Worm (Caenorhabditis elegans) whole organism, L1 larva: Measurements from ENCODE around the gene rfc-2.

ENCODE experiments used
- C04F5.9 ChIP-seq: sonication (generic microtip); optimal IDR thresholded peaks from 2 replicates; lab custom pipeline; 2016; ENCODE audit warnings: missing genetic modification characterization, missing compliant biosample characterization
- C16A3.4 ChIP-seq: fragments of 150-350 bp; optimal IDR thresholded peaks from 2 replicates; lab custom pipeline; 2014; ENCODE audit warnings: missing biosample characterization, missing genetic modification characterization
- F16B12.6 ChIP-seq: fragments of 150-350 bp; optimal IDR thresholded peaks from 2 replicates; lab custom pipeline; 2014; ENCODE audit warnings: missing biosample characterization, missing genetic modification characterization
- Y116A8C.19 ChIP-seq: sonication (generic microtip); optimal IDR thresholded peaks from 2 replicates; lab custom pipeline; 2016; ENCODE audit warnings: missing compliant biosample characterization, missing genetic modification characterization, borderline replicate concordance
- aly-2 ChIP-seq: fragments of 150-350 bp; optimal IDR thresholded peaks from 2 replicates; lab custom pipeline; 2014; ENCODE audit warnings: missing biosample characterization, missing genetic modification characterization
- ceh-82 ChIP-seq, 3 experiments: fragments of 150-350 bp in 1 of 3; sonication (generic microtip) in 2 of 3; optimal IDR thresholded peaks; 2 replicates each; lab custom pipeline; 2014 to 2017; ENCODE audit warnings: missing biosample characterization in 3 of 3, missing genetic modification characterization in 3 of 3
- ceh-90 ChIP-seq: sonication (generic microtip); optimal IDR thresholded peaks from 2 replicates; lab custom pipeline; 2016; ENCODE audit warnings: missing genetic modification characterization, missing compliant biosample characterization
- ces-1 ChIP-seq: fragments of 150-350 bp; optimal IDR thresholded peaks from 2 replicates; lab custom pipeline; 2014; ENCODE audit warnings: missing biosample characterization, missing genetic modification reagents, missing genetic modification characterization
- dsc-1 ChIP-seq: sonication (generic microtip); optimal IDR thresholded peaks from 2 replicates; lab custom pipeline; 2016; ENCODE audit warnings: mild to moderate bottlenecking, missing genetic modification characterization, missing compliant biosample characterization
- efl-1 ChIP-seq, 4 experiments: fragments of 150-350 bp; optimal IDR thresholded peaks in 3 of 4; peaks in 1 of 4; 1 replicate in 1 of 4; 2 replicates in 3 of 4; lab custom pipeline; 2014; ENCODE audit warnings: missing biosample characterization in 2 of 4, missing genetic modification characterization in 2 of 4, missing genetic modification reagents in 2 of 4
- efl-3 ChIP-seq: fragments of 200-800 bp; sonication (Bioruptor generic); optimal IDR thresholded peaks from 2 replicates; lab custom pipeline; 2018; ENCODE audit warnings: mild to moderate bottlenecking, missing genetic modification characterization, missing compliant biosample characterization
- egl-13 ChIP-seq: sonication (generic microtip); optimal IDR thresholded peaks from 2 replicates; lab custom pipeline; 2016; ENCODE audit warnings: missing genotype, missing genetic modification reagents, missing genetic modification characterization, missing compliant biosample characterization
- egl-27 ChIP-seq, 2 experiments: fragments of 150-350 bp in 1 of 2; sonication (generic microtip); optimal IDR thresholded peaks; 3 replicates each; lab custom pipeline; 2017 to 2018; ENCODE audit warnings: missing biosample characterization in 2 of 2, missing genetic modification characterization in 2 of 2, missing genetic modification reagents in 2 of 2
- elt-2 ChIP-seq: sonication (generic microtip); optimal IDR thresholded peaks from 2 replicates; lab custom pipeline; 2016; ENCODE audit warnings: missing genetic modification characterization, mild to moderate bottlenecking, inconsistent platforms, missing compliant biosample characterization, missing genetic modification reagents
- ets-5 ChIP-seq: fragments of 200-800 bp; sonication (Bioruptor generic); IDR thresholded peaks from 2 replicates; pipeline ENCODE4 v1.3.6; 2022; ENCODE audit warnings: missing genetic modification characterization, missing compliant biosample characterization
- fkh-8 ChIP-seq: sonication (generic microtip); optimal IDR thresholded peaks from 2 replicates; lab custom pipeline; 2016; ENCODE audit warnings: mild to moderate bottlenecking, missing genetic modification characterization, missing compliant biosample characterization
- hlh-4 ChIP-seq: sonication (generic microtip); optimal IDR thresholded peaks from 2 replicates; lab custom pipeline; 2016; ENCODE audit warnings: mild to moderate bottlenecking, missing genetic modification characterization, missing compliant biosample characterization
- hpl-2 ChIP-seq: fragments of 150-350 bp; optimal IDR thresholded peaks from 2 replicates; lab custom pipeline; 2014; ENCODE audit warnings: missing biosample characterization, missing genetic modification reagents, missing genetic modification characterization
- irx-1 ChIP-seq: sonication (generic microtip); optimal IDR thresholded peaks from 2 replicates; lab custom pipeline; 2016; ENCODE audit warnings: missing genetic modification characterization, missing compliant biosample characterization
- lin-14 ChIP-seq: fragments of 200-800 bp; sonication (Bioruptor generic); optimal IDR thresholded peaks from 2 replicates; lab custom pipeline; 2018; ENCODE audit warnings: mild to moderate bottlenecking, missing genetic modification characterization, moderate library complexity, missing compliant biosample characterization
- lin-15B ChIP-seq: fragments of 150-350 bp; sonication (generic microtip); optimal IDR thresholded peaks from 3 replicates; lab custom pipeline; 2014; ENCODE audit warnings: missing biosample characterization, missing genetic modification characterization
- lin-35 ChIP-seq, 2 experiments: fragments of 150-350 bp; optimal IDR thresholded peaks; 2 replicates each; lab custom pipeline; 2014; ENCODE audit warnings: missing biosample characterization in 2 of 2, missing genetic modification characterization in 2 of 2, missing genetic modification reagents in 2 of 2
- lin-39 ChIP-seq: fragments of 150-350 bp; optimal IDR thresholded peaks from 2 replicates; lab custom pipeline; 2014; ENCODE audit warnings: missing biosample characterization, missing genetic modification reagents, missing genetic modification characterization
- lsy-2 ChIP-seq, 2 experiments: fragments of 150-350 bp; optimal IDR thresholded peaks; 2 replicates each; lab custom pipeline; 2014; ENCODE audit warnings: missing biosample characterization in 2 of 2, missing genetic modification characterization in 2 of 2
- mab-9 ChIP-seq: fragments of 200-800 bp; sonication (Bioruptor generic); IDR thresholded peaks from 2 replicates; pipeline ENCODE4 v1.3.6; 2022; ENCODE audit warnings: missing genetic modification reagents, missing genetic modification characterization, missing compliant biosample characterization
- mdl-1 ChIP-seq, 2 experiments: fragments of 150-350 bp; optimal IDR thresholded peaks; 2 replicates each; lab custom pipeline; 2014 to 2017; ENCODE audit warnings: missing biosample characterization in 2 of 2, missing genetic modification characterization in 2 of 2, inconsistent platforms in 1 of 2
- mef-2 ChIP-seq: fragments of 150-350 bp; optimal IDR thresholded peaks from 2 replicates; lab custom pipeline; 2014; ENCODE audit warnings: missing biosample characterization, missing genetic modification characterization
- mep-1 ChIP-seq: fragments of 150-350 bp; optimal IDR thresholded peaks from 2 replicates; lab custom pipeline; 2014; ENCODE audit warnings: missing biosample characterization, missing genetic modification characterization
- nhr-11 ChIP-seq: fragments of 150-350 bp; optimal IDR thresholded peaks from 2 replicates; lab custom pipeline; 2014; ENCODE audit warnings: missing biosample characterization, missing genetic modification characterization
- nhr-12 ChIP-seq: sonication (generic microtip); optimal IDR thresholded peaks from 2 replicates; lab custom pipeline; 2017; ENCODE audit warnings: missing biosample characterization, missing genetic modification characterization
- nhr-20 ChIP-seq: sonication (generic microtip); optimal IDR thresholded peaks from 2 replicates; lab custom pipeline; 2016; ENCODE audit warnings: mild to moderate bottlenecking, missing genetic modification characterization, missing compliant biosample characterization
- nhr-28 ChIP-seq: fragments of 150-350 bp; optimal IDR thresholded peaks from 2 replicates; lab custom pipeline; 2014; ENCODE audit warnings: missing biosample characterization, missing genetic modification characterization
- nhr-47 ChIP-seq: sonication (generic microtip); optimal IDR thresholded peaks from 2 replicates; lab custom pipeline; 2016; ENCODE audit warnings: mild to moderate bottlenecking, missing genetic modification characterization, moderate library complexity, missing compliant biosample characterization
- nhr-76 ChIP-seq: sonication (generic microtip); optimal IDR thresholded peaks from 2 replicates; lab custom pipeline; 2017; ENCODE audit warnings: missing biosample characterization, missing genetic modification characterization
- nhr-77 ChIP-seq: fragments of 150-350 bp; optimal IDR thresholded peaks from 2 replicates; lab custom pipeline; 2014; ENCODE audit warnings: missing biosample characterization, missing genetic modification characterization
- nhr-84 ChIP-seq: sonication (generic microtip); optimal IDR thresholded peaks from 2 replicates; lab custom pipeline; 2017; ENCODE audit warnings: missing biosample characterization, missing genetic modification characterization
- nhr-90 ChIP-seq: sonication (generic microtip); optimal IDR thresholded peaks from 2 replicates; lab custom pipeline; 2016; ENCODE audit warnings: mild to moderate bottlenecking, missing genetic modification characterization, missing compliant biosample characterization; ENCODE audit not compliant: poor library complexity
- pag-3 ChIP-seq: sonication (generic microtip); optimal IDR thresholded peaks from 2 replicates; lab custom pipeline; 2017; ENCODE audit warnings: missing genetic modification characterization, mild to moderate bottlenecking, missing compliant biosample characterization, antibody characterized with exemption, borderline replicate concordance; ENCODE audit not compliant: insufficient read depth
- pqm-1 ChIP-seq: sonication (generic microtip); optimal IDR thresholded peaks from 3 replicates; lab custom pipeline; 2017; ENCODE audit warnings: missing biosample characterization, missing genetic modification characterization
- rnt-1 ChIP-seq: sonication (generic microtip); optimal IDR thresholded peaks from 2 replicates; lab custom pipeline; 2016; ENCODE audit warnings: mild to moderate bottlenecking, missing genetic modification characterization, moderate library complexity, missing compliant biosample characterization
- skn-1 ChIP-seq: fragments of 150-350 bp; optimal IDR thresholded peaks from 2 replicates; lab custom pipeline; 2014; ENCODE audit warnings: missing biosample characterization, missing genetic modification characterization
- snpc-4 ChIP-seq: fragments of 150-350 bp; optimal IDR thresholded peaks from 2 replicates; lab custom pipeline; 2014; ENCODE audit warnings: missing biosample characterization, missing genetic modification characterization
- sox-4 ChIP-seq: sonication (generic microtip); optimal IDR thresholded peaks from 2 replicates; lab custom pipeline; 2016; ENCODE audit warnings: missing genetic modification characterization, missing compliant biosample characterization
- swsn-7 ChIP-seq: sonication (generic microtip); optimal IDR thresholded peaks from 2 replicates; lab custom pipeline; 2016; ENCODE audit warnings: missing genetic modification characterization, missing compliant biosample characterization
- tbx-2 ChIP-seq: sonication (generic microtip); optimal IDR thresholded peaks from 2 replicates; lab custom pipeline; 2016; ENCODE audit warnings: missing genetic modification characterization, missing compliant biosample characterization
- tlp-1 ChIP-seq: fragments of 150-350 bp; optimal IDR thresholded peaks from 2 replicates; lab custom pipeline; 2014; ENCODE audit warnings: missing biosample characterization, missing genetic modification characterization
- unc-30 ChIP-seq: sonication (generic microtip); optimal IDR thresholded peaks from 2 replicates; lab custom pipeline; 2017; ENCODE audit warnings: missing biosample characterization, missing genetic modification characterization
- unc-62 ChIP-seq: fragments of 150-350 bp; optimal IDR thresholded peaks from 2 replicates; lab custom pipeline; 2014; ENCODE audit warnings: missing biosample characterization, missing genetic modification reagents, missing genetic modification characterization
- unc-98 ChIP-seq: fragments of 200-800 bp; sonication (Bioruptor generic); IDR thresholded peaks from 2 replicates; pipeline ENCODE4 v1.3.6; 2022; ENCODE audit warnings: missing genetic modification characterization, missing compliant biosample characterization
- vab-15 ChIP-seq: sonication (generic microtip); optimal IDR thresholded peaks from 2 replicates; lab custom pipeline; 2017; ENCODE audit warnings: missing genotype, mild to moderate bottlenecking, missing genetic modification characterization, missing compliant biosample characterization
- xbp-1 ChIP-seq: sonication (generic microtip); optimal IDR thresholded peaks from 2 replicates; lab custom pipeline; 2016; ENCODE audit warnings: missing genetic modification characterization, missing compliant biosample characterization
- zag-1 ChIP-seq: fragments of 150-350 bp; optimal IDR thresholded peaks from 2 replicates; lab custom pipeline; 2014; ENCODE audit warnings: missing biosample characterization, missing genetic modification characterization
- ztf-11 ChIP-seq, 2 experiments: sonication (generic microtip); optimal IDR thresholded peaks; 2 replicates each; lab custom pipeline; 2016 to 2017; ENCODE audit warnings: missing genetic modification characterization in 2 of 2, missing biosample characterization in 1 of 2, missing compliant biosample characterization in 1 of 2
- ztf-4 ChIP-seq: fragments of 150-350 bp; optimal IDR thresholded peaks from 2 replicates; lab custom pipeline; 2014; ENCODE audit warnings: missing biosample characterization, missing genetic modification characterization

The rfc-2 gene

ce11 chrIV:1346981-1347380 is at the start of gene rfc-2:
rfc-2 (plus strand) TSS chrIV:1347314.
- TF ChIP-seq hpl-2 (GFP tag; lab: Kevin White, UChicago) (no peak), ces-1 (no peak), mdl-1 (tag; optimal IDR thresholded peaks at IDR 0.05; lab: Kevin White, UChicago) (no peak), skn-1 (tag; lab: Kevin White, UChicago) (peak; percentile 20), tlp-1 (tag; lab: Kevin White, UChicago) (no peak), elt-2 (tag; lab: Kevin White, UChicago) (no peak), snpc-4 (no peak), ztf-4 (tag; lab: Kevin White, UChicago) (no peak), lin-15B (peak; percentile 49), pag-3 (no peak), mep-1 (peak; percentile 12), nhr-90 (tag; lab: Kevin White, UChicago) (no peak), nhr-12 (tag; lab: Kevin White, UChicago) (no peak), hlh-4 (tag; lab: Kevin White, UChicago) (no peak), lin-39 (tag; lab: Kevin White, UChicago) (no peak), tbx-2 (tag; lab: Kevin White, UChicago) (peak; percentile 35), zag-1 (tag; lab: Kevin White, UChicago) (no peak), egl-27 (tag; optimal IDR thresholded peaks at IDR 0.05; lab: Kevin White, UChicago) (no peak), irx-1 (peak; percentile 54), ceh-82 (tag; optimal IDR thresholded peaks at IDR 0.05; lab: Kevin White, UChicago) (peak in 2 of 3 experiments; percentile 33 to 36), swsn-7 (tag; lab: Kevin White, UChicago) (peak; percentile 5), nhr-77 (tag; lab: Kevin White, UChicago) (no peak), unc-62 (GFP tag; lab: Kevin White, UChicago) (no peak), vab-15 (tag; lab: Kevin White, UChicago) (peak; percentile 38), unc-30 (no peak), C16A3.4 (no peak), rnt-1 (tag; lab: Kevin White, UChicago) (peak; percentile 91), ets-5 (GFP tag; lab: Robert Waterston, UW) (no peak), mef-2 (tag; lab: Kevin White, UChicago) (no peak), lin-35 (GFP tag; optimal IDR thresholded peaks at IDR 0.05; lab: Kevin White, UChicago) (peak; percentile 55 to 68), ceh-90 (tag; lab: Kevin White, UChicago) (peak; percentile 78), nhr-11 (tag; lab: Kevin White, UChicago) (no peak), pqm-1 (tag; lab: Kevin White, UChicago) (no peak), nhr-28 (tag; lab: Kevin White, UChicago) (no peak), ztf-11 (tag; optimal IDR thresholded peaks at IDR 0.05; lab: Kevin White, UChicago) (peak in 1 of 2 experiments; percentile 61), F16B12.6 (no peak), mab-9 (GFP tag; lab: Robert Waterston, UW) (no peak), dsc-1 (tag; lab: Kevin White, UChicago) (peak; percentile 34), Y116A8C.19 (tag; lab: Kevin White, UChicago) (no peak), fkh-8 (peak; percentile 1), nhr-84 (tag; lab: Kevin White, UChicago) (no peak), efl-1 (optimal IDR thresholded peaks at IDR 0.05; lab: Kevin White, UChicago) (peak; percentile 40 to 67), efl-1 (GFP tag; optimal IDR thresholded peaks at IDR 0.05 in 1 of 2; lab: Kevin White, UChicago) (peak; percentile 76 to 94), nhr-76 (tag; lab: Kevin White, UChicago) (no peak), C04F5.9 (no peak), efl-3 (GFP tag; lab: Kevin White, UChicago) (no peak), aly-2 (tag; lab: Kevin White, UChicago) (no peak), lin-14 (GFP tag; lab: Kevin White, UChicago) (no peak), egl-13 (tag; lab: Kevin White, UChicago) (no peak), unc-98 (GFP tag; lab: Robert Waterston, UW) (no peak), nhr-47 (peak; percentile 50), lsy-2 (tag; optimal IDR thresholded peaks at IDR 0.05; lab: Kevin White, UChicago) (peak; percentile 38 to 46), sox-4 (tag; lab: Kevin White, UChicago) (no peak), xbp-1 (tag; lab: Kevin White, UChicago) (peak; percentile 38), nhr-20 (tag; lab: Kevin White, UChicago) (peak; percentile 20)
